Worm (Caenorhabditis elegans) whole organism, late embryonic: Measurements from ENCODE around the gene K06A1.2.

Source experiments
- ceh-2 ChIP-seq: sonication (generic microtip); optimal IDR thresholded peaks from 2 replicates; lab custom pipeline; 2016; ENCODE audit warnings: missing genotype, missing genetic modification characterization, missing compliant biosample characterization
- elt-2 ChIP-seq: sonication (generic microtip); optimal IDR thresholded peaks from 2 replicates; lab custom pipeline; 2016; ENCODE audit warnings: missing genetic modification reagents, missing genetic modification characterization, missing compliant biosample characterization
- ets-4 ChIP-seq: sonication (generic microtip); optimal IDR thresholded peaks from 2 replicates; lab custom pipeline; 2016; ENCODE audit warnings: missing genetic modification characterization, missing compliant biosample characterization
- eyg-1 ChIP-seq: sonication (generic microtip); optimal IDR thresholded peaks from 2 replicates; lab custom pipeline; 2016; ENCODE audit warnings: missing genotype, missing genetic modification characterization, missing compliant biosample characterization
- nhr-232 ChIP-seq: sonication (generic microtip); optimal IDR thresholded peaks from 2 replicates; lab custom pipeline; 2016; ENCODE audit warnings: missing genetic modification characterization, missing compliant biosample characterization
- pag-3 ChIP-seq: sonication (generic microtip); optimal IDR thresholded peaks from 2 replicates; lab custom pipeline; 2016; ENCODE audit warnings: missing compliant biosample characterization, missing genetic modification characterization, borderline replicate concordance
- zip-5 ChIP-seq: sonication (generic microtip); optimal IDR thresholded peaks from 2 replicates; lab custom pipeline; 2016; ENCODE audit warnings: missing genetic modification characterization, missing compliant biosample characterization

Gene K06A1.2

DNA sequence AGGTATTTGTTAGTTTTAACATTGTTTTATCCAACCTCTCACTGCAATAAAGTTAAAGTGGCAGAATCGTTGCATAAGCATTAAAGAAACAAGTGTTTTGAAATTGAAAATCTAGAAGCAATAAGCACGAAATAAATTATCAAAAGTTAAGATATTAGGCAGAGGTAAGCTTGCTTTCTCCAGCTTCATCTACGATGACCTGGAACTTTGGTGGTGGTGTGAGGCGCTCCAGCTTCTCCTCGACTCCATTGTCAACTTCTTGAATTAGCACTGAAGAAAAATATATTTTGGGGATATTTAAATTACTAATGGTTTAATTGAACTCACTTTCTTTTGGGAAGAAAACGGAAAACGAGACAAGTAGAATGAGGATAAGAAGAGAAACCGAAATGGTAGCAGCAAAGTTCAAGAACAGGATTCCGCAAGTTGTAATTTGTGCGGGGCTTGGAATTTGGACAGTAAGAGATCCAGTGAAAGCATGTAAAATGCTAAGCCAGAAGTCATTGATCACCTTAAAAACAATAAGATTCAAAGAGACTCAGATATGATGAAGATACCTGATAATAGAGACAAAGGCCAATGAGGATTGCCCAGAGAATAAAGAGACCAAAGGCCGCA is 50.0 kb downstream of the K06A1.2 start:
- TF ChIP-seq elt-2 (tag; lab: Kevin White, UChicago), result no peak
- TF ChIP-seq ceh-2 (tag; lab: Kevin White, UChicago), result no peak
- no peak for TF ChIP-seq eyg-1 (tag; lab: Kevin White, UChicago)
- no peak for TF ChIP-seq nhr-232 (tag; lab: Kevin White, UChicago)
- no peak for TF ChIP-seq pag-3 (tag; lab: Kevin White, UChicago)
- no peak for TF ChIP-seq zip-5
- TF ChIP-seq ets-4 (tag; lab: Kevin White, UChicago), result no peak
